Worm (Caenorhabditis elegans): ENCODE data around the gene nas-38.

DNA sequence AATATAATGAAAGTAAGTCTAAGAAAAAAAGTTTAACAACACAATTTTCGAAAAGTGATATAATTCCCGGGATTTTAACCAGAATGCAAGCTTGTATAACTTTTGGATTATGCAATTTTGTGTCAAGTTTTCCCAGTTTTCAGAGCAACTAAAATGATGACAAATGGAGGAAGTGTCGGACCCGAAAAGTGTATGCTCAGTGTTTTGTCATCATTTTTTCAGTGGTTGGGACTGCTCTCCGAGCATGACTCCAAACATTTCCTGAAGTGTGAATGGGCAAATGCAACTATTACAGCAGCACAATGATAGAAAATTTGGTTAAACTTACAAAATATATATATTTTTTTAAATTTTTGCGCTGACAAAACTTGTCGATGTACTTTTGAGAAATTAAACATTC, 33.1 kb downstream of the nas-38 start:
- TF ChIP-seq pha-4 (tag; optimal IDR thresholded peaks at IDR 0.05) (no peak), elt-2 (tag; optimal IDR thresholded peaks at IDR 0.05) (no peak), ceh-22 (tag; optimal IDR thresholded peaks at IDR 0.05) (no peak), tbx-7 (tag; optimal IDR thresholded peaks at IDR 0.05) (no peak), nhr-11 (tag; optimal IDR thresholded peaks at IDR 0.05) (no peak), unc-55 (GFP tag; optimal IDR thresholded peaks at IDR 0.05) (no peak), tbx-2 (tag; optimal IDR thresholded peaks at IDR 0.05) (no peak), ref-2 (tag; optimal IDR thresholded peaks at IDR 0.05) (no peak), ceh-9 (tag; optimal IDR thresholded peaks at IDR 0.05) (no peak), ceh-30 (tag; optimal IDR thresholded peaks at IDR 0.05) (no peak), pqm-1 (tag; optimal IDR thresholded peaks at IDR 0.05) (no peak), madf-2 (tag; optimal IDR thresholded peaks at IDR 0.05) (no peak), ahr-1 (tag; optimal IDR thresholded peaks at IDR 0.05) (no peak), npax-4 (tag; optimal IDR thresholded peaks at IDR 0.05) (no peak)
